Worm (Caenorhabditis elegans) whole organism, L2 larva: ENCODE data around the gene apl-1.

Source experiments
- C34F6.9 ChIP-seq: fragments of 150-350 bp; optimal IDR thresholded peaks from 2 replicates; lab custom pipeline; 2014; ENCODE audit warnings: missing biosample characterization, missing genetic modification characterization
- alr-1 ChIP-seq: fragments of 150-350 bp; optimal IDR thresholded peaks from 2 replicates; lab custom pipeline; 2014; ENCODE audit warnings: missing biosample characterization, missing genetic modification characterization
- ama-1 ChIP-seq: fragments of 150-350 bp; optimal IDR thresholded peaks from 2 replicates; lab custom pipeline; 2018; ENCODE audit warnings: inconsistent platforms
- ceh-82 ChIP-seq: fragments of 150-350 bp; optimal IDR thresholded peaks from 2 replicates; lab custom pipeline; 2014; ENCODE audit warnings: missing biosample characterization, missing genetic modification characterization
- mbf-1 ChIP-seq: sonication (generic microtip); optimal IDR thresholded peaks from 2 replicates; lab custom pipeline; 2017; ENCODE audit warnings: missing biosample characterization, missing genetic modification characterization
- sem-4 ChIP-seq: fragments of 150-350 bp; optimal IDR thresholded peaks from 2 replicates; lab custom pipeline; 2014; ENCODE audit warnings: missing biosample characterization, missing genetic modification reagents, missing genetic modification characterization
- sma-9 ChIP-seq, 2 experiments: fragments of 150-350 bp in 1 of 2; sonication (generic microtip) in 1 of 2; optimal IDR thresholded peaks; 2 replicates each; lab custom pipeline; 2014 to 2016; ENCODE audit warnings: missing genetic modification characterization in 2 of 2, mild to moderate bottlenecking in 1 of 2, missing biosample characterization in 1 of 2, missing compliant biosample characterization in 1 of 2, missing genetic modification reagents in 1 of 2, moderate library complexity in 1 of 2
- snpc-4 ChIP-seq: fragments of 150-350 bp; optimal IDR thresholded peaks from 2 replicates; lab custom pipeline; 2014; ENCODE audit warnings: missing biosample characterization, missing genetic modification characterization
- unc-62 ChIP-seq: fragments of 150-350 bp; optimal IDR thresholded peaks from 2 replicates; lab custom pipeline; 2014; ENCODE audit warnings: missing biosample characterization, missing genetic modification reagents, missing genetic modification characterization

The apl-1 gene

DNA sequence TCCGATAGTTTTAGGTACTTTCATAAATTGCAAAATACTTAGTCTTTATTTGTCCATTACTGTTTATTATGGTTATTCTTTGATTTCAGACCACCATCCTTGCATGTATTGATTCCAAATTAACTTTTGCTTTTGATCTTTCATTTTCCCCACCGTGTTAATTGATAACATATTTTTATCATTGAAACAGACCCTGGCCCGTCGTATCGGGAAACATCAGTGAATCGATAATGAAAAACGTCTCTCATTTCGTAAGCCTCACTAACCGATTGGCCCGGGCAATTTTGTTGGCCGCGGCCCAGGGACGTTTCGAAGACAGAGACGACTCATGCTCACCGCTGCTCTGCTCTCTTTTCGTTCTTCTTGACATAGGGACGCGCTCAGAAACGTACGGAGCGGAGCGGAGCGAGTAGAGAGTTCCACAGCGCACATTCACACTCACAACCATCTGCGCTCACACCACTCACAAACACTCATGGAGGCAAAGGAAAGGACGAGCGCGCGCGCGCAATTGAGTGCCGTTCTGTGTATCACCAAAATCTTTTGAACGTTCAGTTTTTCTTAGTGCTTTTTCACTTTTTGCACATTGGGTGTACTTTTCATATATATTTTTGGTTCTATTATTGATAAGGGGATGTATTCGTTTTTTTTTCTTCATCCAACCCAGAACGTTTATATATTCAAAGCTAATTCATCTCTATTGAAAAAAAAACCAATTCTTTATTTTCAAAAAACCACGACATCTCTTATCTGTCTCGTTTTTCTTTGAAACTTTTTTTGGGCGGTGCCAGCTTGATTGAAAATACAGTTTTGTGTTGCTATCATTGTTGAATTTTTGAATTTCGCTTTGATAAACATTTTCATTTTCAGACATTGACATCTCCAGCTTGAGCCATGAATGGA lies 52.7 kb downstream of the apl-1 start, which contains the start of gene C24H10.2 (continued):
- TF ChIP-seq ceh-82 (no peak), sem-4 (peak; percentile 62), mbf-1 (tag; lab: Kevin White, UChicago) (no peak), alr-1 (tag; lab: Kevin White, UChicago) (no peak), C34F6.9 (tag; lab: Kevin White, UChicago) (peak; percentile 6), ama-1 (lab: Kevin White, UChicago) (no peak), sma-9 (GFP tag; optimal IDR thresholded peaks at IDR 0.05; lab: Kevin White, UChicago) (peak; percentile 41), sma-9 (tag; optimal IDR thresholded peaks at IDR 0.05; lab: Kevin White, UChicago) (no peak), snpc-4 (tag; lab: Kevin White, UChicago) (no peak), unc-62 (GFP tag; lab: Kevin White, UChicago) (no peak)
